Fruit fly (Drosophila melanogaster) whole organism, pupa: ENCODE results near the gene tadr.

ENCODE experiments used
- CG15710 ChIP-seq: fragments of 200-800 bp; sonication (Bioruptor generic); optimal IDR thresholded peaks from 2 replicates; lab custom pipeline; 2018; ENCODE audit warnings: missing biosample characterization, mild to moderate bottlenecking, missing genetic modification characterization, moderate library complexity
- CG8301 ChIP-seq: fragments of 200-800 bp; sonication (Bioruptor generic); optimal IDR thresholded peaks from 2 replicates; lab custom pipeline; 2018; ENCODE audit warnings: missing biosample characterization, mild to moderate bottlenecking, missing genetic modification characterization
- EcR ChIP-seq: fragments of 200-800 bp; sonication (Bioruptor generic); optimal IDR thresholded peaks from 3 replicates; lab custom pipeline; 2019; ENCODE audit warnings: missing biosample characterization, missing genetic modification characterization, mild to moderate bottlenecking, moderate library complexity, missing genetic modification reagents
- fd96Ca ChIP-seq: fragments of 200-800 bp; sonication (Bioruptor generic); IDR thresholded peaks from 3 replicates; pipeline ENCODE4 v1.3.6; 2022; ENCODE audit warnings: missing biosample characterization, missing genetic modification characterization
- gl ChIP-seq: fragments of 200-800 bp; sonication (Bioruptor generic); optimal IDR thresholded peaks from 2 replicates; lab custom pipeline; 2018; ENCODE audit warnings: missing biosample characterization, mild to moderate bottlenecking, missing genetic modification characterization

DNA sequence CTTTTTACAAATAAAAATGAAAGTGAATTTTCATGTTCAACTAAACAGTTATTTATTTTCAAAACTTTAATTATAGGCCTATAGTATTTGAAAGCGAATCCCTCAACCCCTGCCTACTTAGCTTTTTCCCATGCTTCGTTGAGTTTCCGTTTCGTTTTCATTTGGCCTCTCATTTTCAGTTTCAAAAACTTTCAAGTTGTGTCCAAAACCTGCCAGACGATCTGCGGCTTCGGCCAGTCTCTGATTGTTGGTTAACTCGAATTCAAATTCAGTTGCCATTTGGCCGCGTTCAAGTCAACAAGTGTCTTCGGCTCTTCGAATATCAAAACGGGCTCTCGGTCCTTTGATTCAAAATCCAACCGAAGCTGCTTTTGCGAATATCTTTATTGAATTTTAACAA, 15.8 kb downstream of the tadr start, which contains the start of gene CG14397:
- TF ChIP-seq EcR (GFP tag; lab: Kevin White, UChicago): no peak
- TF ChIP-seq CG8301: no peak
- no peak for TF ChIP-seq CG15710
- no peak for TF ChIP-seq gl (tag; lab: Kevin White, UChicago)
- no peak for TF ChIP-seq fd96Ca (GFP tag; lab: Robert Waterston, UW)
